Fruit fly (Drosophila melanogaster): Measurements from ENCODE around the gene msl-2.

DNA sequence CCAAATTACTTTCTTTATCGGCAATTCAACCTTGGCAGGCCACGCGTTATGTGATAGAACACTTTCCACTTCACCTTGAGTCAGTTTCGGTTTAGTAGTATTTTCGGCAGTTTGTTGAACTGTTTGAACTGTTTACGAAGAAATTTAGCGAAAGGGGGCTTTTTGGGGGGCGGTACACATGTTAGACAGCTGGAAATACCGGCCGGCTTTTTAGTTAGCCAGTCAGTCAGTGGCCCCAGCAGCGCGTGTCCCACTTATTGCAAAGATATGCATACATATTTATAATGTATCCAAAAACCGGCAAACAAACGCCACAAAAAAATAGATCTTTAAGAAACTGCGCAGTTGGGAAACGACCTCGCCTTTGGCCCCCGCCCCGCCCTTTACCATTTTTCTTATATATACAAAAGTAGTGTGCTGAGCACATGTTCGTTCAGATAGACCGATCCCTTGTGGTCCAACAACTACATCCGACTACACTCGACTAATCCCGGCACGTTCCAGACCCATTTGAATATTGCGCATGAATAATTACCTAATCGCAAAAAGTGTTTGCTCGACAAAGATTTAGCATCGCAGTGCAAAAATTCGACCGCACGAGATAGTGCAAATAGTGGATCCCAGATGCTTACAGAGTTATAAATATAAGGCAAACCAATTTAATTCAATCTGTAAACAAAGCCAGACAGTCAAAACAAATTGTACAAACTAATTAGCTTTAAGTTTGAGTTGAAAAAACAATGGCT is 14.0 kb upstream of the msl-2 start:
- no peak for TF ChIP-seq CG4496 (GFP tag; IDR thresholded peaks at IDR 0.05)
- TF ChIP-seq Pif1A (GFP tag; optimal IDR thresholded peaks at IDR 0.05) = no peak
- no peak for TF ChIP-seq rn (GFP tag; IDR thresholded peaks at IDR 0.05)
- TF ChIP-seq CG34367 (tag; optimal IDR thresholded peaks at IDR 0.05) = no peak
- no peak for TF ChIP-seq CG15710 (tag; optimal IDR thresholded peaks at IDR 0.05)
- no peak for TF ChIP-seq Ets98B (GFP tag; IDR thresholded peaks at IDR 0.05)
